Fruit fly (Drosophila melanogaster): ENCODE data around the gene CG8475.
A peak's percentile ranks its signal among the peaks of the same experiment; 100 is the strongest.

The CG8475 gene

DNA sequence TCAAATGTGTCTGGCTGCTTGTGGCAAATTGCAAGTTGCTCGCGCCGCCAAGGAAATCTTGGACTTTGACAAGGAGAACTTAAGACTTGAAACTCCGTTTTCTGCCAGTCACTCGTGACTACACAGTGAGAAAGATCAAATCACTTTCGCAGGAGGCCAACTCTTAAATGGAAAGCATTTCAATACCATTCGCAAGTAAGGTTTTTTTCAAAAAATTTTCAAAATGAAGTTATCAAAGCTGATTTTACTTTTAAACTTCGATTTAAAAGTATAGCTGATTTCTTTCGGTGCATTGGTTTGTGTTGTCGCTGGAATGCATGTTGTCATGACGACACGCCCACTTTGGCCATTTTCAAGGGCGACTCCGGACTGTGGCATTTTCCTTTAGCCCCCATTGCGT, 35.7 kb upstream of the CG8475 start:
- no peak for TF ChIP-seq cic (GFP tag; optimal IDR thresholded peaks at IDR 0.05)

DNA sequence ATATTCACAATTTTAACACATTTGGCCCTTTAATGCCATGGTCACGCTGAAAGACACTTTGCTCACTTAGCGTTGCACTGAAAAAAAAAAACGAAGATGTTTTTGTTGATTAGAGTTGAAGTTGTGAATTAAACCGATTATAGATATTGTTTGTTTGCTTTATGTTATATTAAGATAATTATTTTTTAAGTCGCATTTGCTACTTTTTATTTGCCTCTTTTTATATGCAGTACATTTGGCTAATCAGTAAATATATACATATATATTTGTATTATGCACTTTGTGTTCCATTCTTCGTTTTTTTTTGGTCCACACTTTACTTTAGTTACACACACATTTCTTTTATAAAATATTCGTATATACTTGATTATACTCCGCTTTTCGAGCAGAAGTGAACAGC, 33.5 kb upstream of the CG8475 start:
- TF ChIP-seq tj (GFP tag; optimal IDR thresholded peaks at IDR 0.05) = no peak
- TF ChIP-seq toe (GFP tag; optimal IDR thresholded peaks at IDR 0.05) = no peak
- no peak for TF ChIP-seq Crg-1 (GFP tag; optimal IDR thresholded peaks at IDR 0.05)
- TF ChIP-seq CG5204 (GFP tag; optimal IDR thresholded peaks at IDR 0.05) = no peak
- peak; percentile 78 for TF ChIP-seq kay (GFP tag; ENCODE audit: borderline replicate concordance)
- no peak for TF ChIP-seq Mnt (GFP tag; optimal IDR thresholded peaks at IDR 0.05)

DNA sequence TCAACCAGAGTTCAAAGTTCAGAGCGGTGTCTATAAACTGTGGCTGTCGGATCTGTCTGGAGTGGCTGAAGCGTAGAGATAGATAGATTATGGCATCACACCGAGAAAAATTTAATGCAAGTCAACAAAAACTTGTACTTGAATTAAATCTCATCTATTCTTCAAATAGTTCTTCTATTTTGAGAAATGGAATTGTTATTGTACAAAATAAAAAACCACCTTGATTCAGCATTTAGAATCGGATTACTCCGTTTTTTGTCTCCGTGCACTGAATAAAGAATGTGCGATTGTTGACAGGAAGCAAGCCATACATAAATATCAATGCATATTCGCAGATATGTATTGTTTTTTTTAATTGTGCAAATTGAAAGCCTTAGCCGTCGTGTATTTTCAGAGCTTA, 32.9 kb upstream of the CG8475 start:
- TF ChIP-seq toe (GFP tag; optimal IDR thresholded peaks at IDR 0.05) (no peak), CG14711 (tag; optimal IDR thresholded peaks at IDR 0.05) (no peak), cnc (optimal IDR thresholded peaks at IDR 0.05) (no peak), cic (GFP tag; optimal IDR thresholded peaks at IDR 0.05) (no peak), CG7101 (tag; optimal IDR thresholded peaks at IDR 0.05) (no peak), CG5204 (GFP tag; optimal IDR thresholded peaks at IDR 0.05) (no peak), CG7045 (GFP tag; optimal IDR thresholded peaks at IDR 0.05) (no peak), Clk (GFP tag; optimal IDR thresholded peaks at IDR 0.05) (no peak), CG33017 (tag; optimal IDR thresholded peaks at IDR 0.05) (no peak), kay (GFP tag; ENCODE audit: borderline replicate concordance) (no peak), CG11617 (GFP tag; optimal IDR thresholded peaks at IDR 0.05) (no peak), ovo (GFP tag; optimal IDR thresholded peaks at IDR 0.05) (no peak), CG1620 (GFP tag; optimal IDR thresholded peaks at IDR 0.05) (no peak), Mnt (GFP tag; optimal IDR thresholded peaks at IDR 0.05) (no peak), tj (GFP tag; optimal IDR thresholded peaks at IDR 0.05) (no peak)

dm6 chr2L:8229134-8229533, 32.4 kb upstream of the CG8475 start:
- no peak for TF ChIP-seq ovo (GFP tag; optimal IDR thresholded peaks at IDR 0.05)
- peak; percentile 75 for TF ChIP-seq cic (GFP tag; optimal IDR thresholded peaks at IDR 0.05)
- TF ChIP-seq CG7045 (GFP tag; optimal IDR thresholded peaks at IDR 0.05) = peak; percentile 5

- TF ChIP-seq Mnt (GFP tag; optimal IDR thresholded peaks at IDR 0.05) (no peak), CG11617 (GFP tag; optimal IDR thresholded peaks at IDR 0.05) (no peak), Clk (GFP tag; optimal IDR thresholded peaks at IDR 0.05) (no peak), tj (GFP tag; optimal IDR thresholded peaks at IDR 0.05) (no peak), kay (GFP tag; ENCODE audit: borderline replicate concordance) (peak; percentile 88), toe (GFP tag; optimal IDR thresholded peaks at IDR 0.05) (no peak), bab1 (GFP tag; optimal IDR thresholded peaks at IDR 0.05) (peak; percentile 48)
Measured at dm6 chr2L:8220393-8220934, 23.7 kb upstream of the CG8475 start, which contains the start of gene Snx6. Gene Snx6, minus strand, starts transcription at chr2L:8220741.

- TF ChIP-seq Crg-1 (GFP tag; optimal IDR thresholded peaks at IDR 0.05) (no peak), Mnt (GFP tag; optimal IDR thresholded peaks at IDR 0.05) (no peak), CG33017 (tag; optimal IDR thresholded peaks at IDR 0.05) (no peak), kay (GFP tag; ENCODE audit: borderline replicate concordance) (no peak), Hr96 (GFP tag; optimal IDR thresholded peaks at IDR 0.05) (no peak), cnc (optimal IDR thresholded peaks at IDR 0.05) (no peak), CG11617 (GFP tag; optimal IDR thresholded peaks at IDR 0.05) (no peak)
Measured at dm6 chr2L:8217917-8218316, 21.2 kb upstream of the CG8475 start, which contains the start of gene CG8292. Gene CG8292, minus strand, starts transcription at chr2L:8218017.

DNA sequence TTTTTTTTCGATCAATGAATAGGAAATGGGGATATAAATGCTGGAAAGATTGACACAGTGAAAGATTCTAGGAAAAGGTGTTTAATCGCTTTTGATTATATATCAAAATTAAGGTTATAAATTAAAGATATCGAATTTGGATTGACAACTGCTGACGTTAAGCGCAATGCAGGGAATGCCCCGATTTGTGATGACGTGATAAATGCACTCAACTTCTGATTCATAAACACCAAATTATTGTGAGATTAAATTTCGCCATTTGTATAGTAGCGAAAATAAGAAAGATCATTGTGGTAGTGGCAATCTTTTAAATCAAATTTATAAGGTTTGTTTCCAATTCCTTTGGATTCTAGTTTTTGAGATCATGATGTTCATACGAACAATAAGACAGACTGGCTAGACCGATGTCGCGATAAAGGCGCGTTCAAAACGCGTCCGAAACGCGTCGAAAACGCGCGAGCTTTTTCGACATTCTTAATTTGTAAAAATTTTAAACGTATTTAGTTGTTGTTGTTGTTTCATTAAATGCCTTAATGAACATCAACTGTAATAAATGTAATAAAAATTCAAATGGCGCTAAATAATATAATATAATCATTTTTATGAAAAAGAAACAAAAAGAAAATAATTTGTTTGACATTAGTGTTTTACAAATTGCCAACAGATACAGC, 18.7 kb upstream of the CG8475 start, which contains the start of gene CG8349:
TSS of gene CG8349 (plus strand) at position 657 of the 671 bp plus-strand sequence.
- TF ChIP-seq kay (GFP tag; ENCODE audit: borderline replicate concordance) (peak; percentile 81), CG33017 (tag; optimal IDR thresholded peaks at IDR 0.05) (no peak)

- TF ChIP-seq Clk (GFP tag; optimal IDR thresholded peaks at IDR 0.05) (no peak), Hr96 (GFP tag; optimal IDR thresholded peaks at IDR 0.05) (no peak), kay (GFP tag; ENCODE audit: borderline replicate concordance) (no peak), CG7045 (GFP tag; optimal IDR thresholded peaks at IDR 0.05) (peak; percentile 8), CG33017 (tag; optimal IDR thresholded peaks at IDR 0.05) (peak; percentile 32), CG11617 (GFP tag; optimal IDR thresholded peaks at IDR 0.05) (peak; percentile 50), Crg-1 (GFP tag; optimal IDR thresholded peaks at IDR 0.05) (no peak), tj (GFP tag; optimal IDR thresholded peaks at IDR 0.05) (no peak), toe (GFP tag; optimal IDR thresholded peaks at IDR 0.05) (no peak), CG12768 (GFP tag; optimal IDR thresholded peaks at IDR 0.05) (peak; percentile 63), CG7101 (tag; optimal IDR thresholded peaks at IDR 0.05) (no peak), CG5204 (GFP tag; optimal IDR thresholded peaks at IDR 0.05) (no peak), bab1 (GFP tag; optimal IDR thresholded peaks at IDR 0.05) (no peak), ovo (GFP tag; optimal IDR thresholded peaks at IDR 0.05) (no peak), Mnt (GFP tag; optimal IDR thresholded peaks at IDR 0.05) (peak; percentile 58), CG14711 (tag; optimal IDR thresholded peaks at IDR 0.05) (no peak), pad (GFP tag; optimal IDR thresholded peaks at IDR 0.05) (no peak), cic (GFP tag; optimal IDR thresholded peaks at IDR 0.05) (peak; percentile 90), cnc (optimal IDR thresholded peaks at IDR 0.05) (no peak)
Measured at dm6 chr2L:8213987-8214386, 17.3 kb upstream of the CG8475 start, which contains the start of gene CG8353. Gene CG8353, plus strand, starts transcription at chr2L:8214045.
